Fruit fly (Drosophila melanogaster): Measurements from ENCODE around the gene flip.

- TF ChIP-seq CTCF (optimal IDR thresholded peaks at IDR 0.05) (no peak), CG8478 (optimal IDR thresholded peaks at IDR 0.05) (no peak)
Measured at dm6 chr3R:4277828-4278227, at the start of gene flip.
